Fruit fly (Drosophila melanogaster): ENCODE data around the gene CG7988.

dm6 chr3R:18267489-18267888 lies 47.2 kb downstream of the CG7988 start, which contains the start of gene CG18599:
- TF ChIP-seq bab1 (GFP tag; optimal IDR thresholded peaks at IDR 0.05) (no peak), CG33017 (tag; optimal IDR thresholded peaks at IDR 0.05) (no peak), cic (GFP tag; optimal IDR thresholded peaks at IDR 0.05) (no peak)
